Worm (Caenorhabditis elegans) whole organism, late embryonic: Measurements from ENCODE around the gene F08D12.12.

Source experiments
- K02D7.2 ChIP-seq: sonication (generic microtip); optimal IDR thresholded peaks from 2 replicates; lab custom pipeline; 2017; ENCODE audit warnings: mild to moderate bottlenecking, missing genetic modification characterization, missing compliant biosample characterization
- T23F11.4 ChIP-seq: fragments of 200-800 bp; sonication (Bioruptor generic); optimal IDR thresholded peaks from 2 replicates; lab custom pipeline; 2018; ENCODE audit warnings: mild to moderate bottlenecking, missing genetic modification characterization, missing compliant biosample characterization
- ahr-1 ChIP-seq: sonication (generic microtip); optimal IDR thresholded peaks from 2 replicates; lab custom pipeline; 2016; ENCODE audit warnings: missing genetic modification characterization, missing compliant biosample characterization
- ceh-14 ChIP-seq: sonication (generic microtip); optimal IDR thresholded peaks from 2 replicates; lab custom pipeline; 2016; ENCODE audit warnings: missing genotype, missing genetic modification characterization, missing compliant biosample characterization
- ceh-18 ChIP-seq: sonication (generic microtip); optimal IDR thresholded peaks from 2 replicates; lab custom pipeline; 2016; ENCODE audit warnings: missing genetic modification characterization, missing compliant biosample characterization
- ceh-19 ChIP-seq: fragments of 200-800 bp; sonication (Bioruptor generic); optimal IDR thresholded peaks from 2 replicates; lab custom pipeline; 2018; ENCODE audit warnings: mild to moderate bottlenecking, missing genetic modification characterization, missing compliant biosample characterization
- ceh-2 ChIP-seq: sonication (generic microtip); optimal IDR thresholded peaks from 2 replicates; lab custom pipeline; 2016; ENCODE audit warnings: missing genotype, missing genetic modification characterization, missing compliant biosample characterization
- ceh-24 ChIP-seq: sonication (generic microtip); optimal IDR thresholded peaks from 2 replicates; lab custom pipeline; 2016; ENCODE audit warnings: mild to moderate bottlenecking, missing genetic modification characterization, missing compliant biosample characterization
- ceh-30 ChIP-seq: fragments of 150-350 bp; optimal IDR thresholded peaks from 2 replicates; lab custom pipeline; 2014; ENCODE audit warnings: missing biosample characterization, missing genetic modification characterization
- ceh-31 ChIP-seq: sonication (generic microtip); optimal IDR thresholded peaks from 2 replicates; lab custom pipeline; 2016; ENCODE audit warnings: missing genetic modification characterization, missing compliant biosample characterization
- ceh-34 ChIP-seq: sonication (generic microtip); optimal IDR thresholded peaks from 2 replicates; lab custom pipeline; 2016; ENCODE audit warnings: mild to moderate bottlenecking, missing genetic modification characterization, missing compliant biosample characterization
- ceh-48 ChIP-seq: sonication (generic microtip); optimal IDR thresholded peaks from 2 replicates; lab custom pipeline; 2016; ENCODE audit warnings: missing genetic modification characterization, inconsistent platforms, missing compliant biosample characterization
- che-1 ChIP-seq: sonication (generic microtip); optimal IDR thresholded peaks from 2 replicates; lab custom pipeline; 2016; ENCODE audit warnings: mild to moderate bottlenecking, missing genetic modification characterization, missing compliant biosample characterization
- dmd-4 ChIP-seq: sonication (generic microtip); optimal IDR thresholded peaks from 2 replicates; lab custom pipeline; 2016; ENCODE audit warnings: borderline replicate concordance, missing genetic modification characterization, missing compliant biosample characterization
- dve-1 ChIP-seq: sonication (generic microtip); optimal IDR thresholded peaks from 2 replicates; lab custom pipeline; 2017; ENCODE audit warnings: antibody characterized with exemption, mild to moderate bottlenecking, missing genetic modification characterization, missing compliant biosample characterization
- elt-2 ChIP-seq: sonication (generic microtip); optimal IDR thresholded peaks from 2 replicates; lab custom pipeline; 2016; ENCODE audit warnings: missing genetic modification reagents, missing genetic modification characterization, missing compliant biosample characterization
- elt-4 ChIP-seq: sonication (generic microtip); optimal IDR thresholded peaks from 2 replicates; lab custom pipeline; 2016; ENCODE audit warnings: missing genetic modification characterization, missing compliant biosample characterization
- eyg-1 ChIP-seq: sonication (generic microtip); optimal IDR thresholded peaks from 2 replicates; lab custom pipeline; 2016; ENCODE audit warnings: missing genotype, missing genetic modification characterization, missing compliant biosample characterization
- fax-1 ChIP-seq: sonication (generic microtip); optimal IDR thresholded peaks from 2 replicates; lab custom pipeline; 2016; ENCODE audit warnings: missing genotype, missing genetic modification characterization, missing compliant biosample characterization
- hlh-13 ChIP-seq: fragments of 200-800 bp; sonication (Bioruptor generic); optimal IDR thresholded peaks from 2 replicates; lab custom pipeline; 2018; ENCODE audit warnings: mild to moderate bottlenecking, missing genetic modification characterization, missing compliant biosample characterization
- hlh-6 ChIP-seq: sonication (generic microtip); optimal IDR thresholded peaks from 2 replicates; lab custom pipeline; 2016; ENCODE audit warnings: missing genotype, missing genetic modification characterization, missing compliant biosample characterization
- lim-6 ChIP-seq: sonication (generic microtip); optimal IDR thresholded peaks from 2 replicates; lab custom pipeline; 2016; ENCODE audit warnings: missing genetic modification characterization, missing compliant biosample characterization
- lin-11 ChIP-seq: fragments of 200-800 bp; sonication (Bioruptor generic); optimal IDR thresholded peaks from 2 replicates; lab custom pipeline; 2018; ENCODE audit warnings: mild to moderate bottlenecking, missing genetic modification characterization, missing compliant biosample characterization
- nhr-11 ChIP-seq: fragments of 150-350 bp; optimal IDR thresholded peaks from 2 replicates; lab custom pipeline; 2014; ENCODE audit warnings: missing biosample characterization, missing genetic modification characterization
- nhr-232 ChIP-seq: sonication (generic microtip); optimal IDR thresholded peaks from 2 replicates; lab custom pipeline; 2016; ENCODE audit warnings: missing genetic modification characterization, missing compliant biosample characterization
- pat-9 ChIP-seq: fragments of 200-800 bp; sonication (Bioruptor generic); optimal IDR thresholded peaks from 2 replicates; lab custom pipeline; 2018; ENCODE audit warnings: mild to moderate bottlenecking, missing genetic modification characterization, moderate library complexity, missing compliant biosample characterization
- pax-1 ChIP-seq: fragments of 150-350 bp; optimal IDR thresholded peaks from 2 replicates; lab custom pipeline; 2014; ENCODE audit warnings: missing biosample characterization, missing genetic modification characterization
- pros-1 ChIP-seq: fragments of 150-350 bp; optimal IDR thresholded peaks from 2 replicates; lab custom pipeline; 2014; ENCODE audit warnings: missing biosample characterization, missing genetic modification reagents, missing genetic modification characterization
- ref-2 ChIP-seq: sonication (generic microtip); optimal IDR thresholded peaks from 2 replicates; lab custom pipeline; 2016; ENCODE audit warnings: missing genetic modification characterization, missing compliant biosample characterization
- sox-2 ChIP-seq: fragments of 200-800 bp; sonication (Bioruptor generic); IDR thresholded peaks from 2 replicates; pipeline ENCODE4 v1.3.6; 2022; ENCODE audit warnings: missing genetic modification reagents, missing genetic modification characterization, missing compliant biosample characterization
- syd-9 ChIP-seq: sonication (generic microtip); optimal IDR thresholded peaks from 2 replicates; lab custom pipeline; 2016; ENCODE audit warnings: mild to moderate bottlenecking, missing genetic modification characterization, moderate library complexity, missing compliant biosample characterization
- tbx-2 ChIP-seq: sonication (generic microtip); optimal IDR thresholded peaks from 2 replicates; lab custom pipeline; 2016; ENCODE audit warnings: missing genetic modification characterization, missing compliant biosample characterization
- tbx-7 ChIP-seq: sonication (generic microtip); optimal IDR thresholded peaks from 2 replicates; lab custom pipeline; 2016; ENCODE audit warnings: missing genotype, missing genetic modification characterization, missing compliant biosample characterization
- unc-3 ChIP-seq, 2 experiments: fragments of 200-800 bp in 1 of 2; sonication (Bioruptor generic) in 1 of 2; sonication (generic microtip) in 1 of 2; conservative IDR thresholded peaks in 1 of 2; optimal IDR thresholded peaks in 1 of 2; 2 replicates each; pipeline versions ENCODE4 v1.3.6 to Lab custom; 2016 to 2022; ENCODE audit warnings: missing compliant biosample characterization in 2 of 2, missing genetic modification characterization in 2 of 2, missing genetic modification reagents in 1 of 2
- unc-42 ChIP-seq: sonication (generic microtip); optimal IDR thresholded peaks from 2 replicates; lab custom pipeline; 2016; ENCODE audit warnings: missing genotype, missing genetic modification characterization, missing compliant biosample characterization
- unc-55 ChIP-seq: sonication (generic microtip); optimal IDR thresholded peaks from 2 replicates; lab custom pipeline; 2017; ENCODE audit warnings: missing biosample characterization, missing genetic modification reagents, missing genetic modification characterization
- unc-86 ChIP-seq: sonication (generic microtip); optimal IDR thresholded peaks from 2 replicates; lab custom pipeline; 2016; ENCODE audit warnings: missing genetic modification characterization, missing compliant biosample characterization
- ztf-16 ChIP-seq: sonication (generic microtip); optimal IDR thresholded peaks from 2 replicates; lab custom pipeline; 2017; ENCODE audit warnings: missing genetic modification characterization, missing compliant biosample characterization

F08D12.12 gene

DNA sequence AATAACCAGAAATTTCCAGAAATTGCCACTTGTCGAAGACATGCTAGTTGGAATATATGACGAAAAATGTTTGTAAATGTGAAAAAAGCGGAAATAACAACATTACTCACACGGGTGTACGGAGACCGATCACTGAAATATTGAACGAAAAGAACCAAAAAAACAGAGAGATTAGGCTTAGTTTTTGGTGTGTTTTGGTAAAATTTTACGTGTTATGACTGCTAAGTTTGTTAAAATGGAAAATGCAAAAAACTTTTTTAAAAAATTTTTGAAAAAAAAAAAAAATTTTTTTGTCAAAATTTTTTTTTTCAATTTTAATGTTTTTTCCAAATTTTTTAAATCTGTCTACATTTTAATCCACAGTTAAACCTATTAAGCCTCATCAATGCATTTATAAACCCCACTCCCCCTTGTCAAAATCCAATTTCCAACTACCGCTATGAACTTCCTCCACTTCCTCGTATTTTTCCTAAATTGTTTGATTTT, 35.6 kb upstream of the F08D12.12 start, which contains the start of the genes fut-4 and K12H6.10:
Gene fut-4, minus strand, starts transcription at position 101 of the 486 bp plus-strand sequence.
Gene K12H6.10, plus strand, starts transcription at position 436 of the 486 bp plus-strand sequence.
- TF ChIP-seq ztf-16 = no peak
- TF ChIP-seq ceh-19 (GFP tag; lab: Kevin White, UChicago) = no peak
- no peak for TF ChIP-seq elt-4
- TF ChIP-seq nhr-232 (tag; lab: Kevin White, UChicago) = no peak
- TF ChIP-seq ceh-2 = no peak
- no peak for TF ChIP-seq nhr-11
- no peak for TF ChIP-seq tbx-2
- TF ChIP-seq syd-9 (tag; lab: Kevin White, UChicago) = no peak
- no peak for TF ChIP-seq K02D7.2 (tag; lab: Kevin White, UChicago)
- TF ChIP-seq pat-9 (tag; lab: Kevin White, UChicago) = no peak
- no peak for TF ChIP-seq hlh-13 (GFP tag; lab: Kevin White, UChicago)
- no peak for TF ChIP-seq ceh-30 (tag; lab: Kevin White, UChicago)
- TF ChIP-seq eyg-1 (tag; lab: Kevin White, UChicago) = no peak
- TF ChIP-seq ceh-31 (tag; lab: Kevin White, UChicago) = no peak
- TF ChIP-seq unc-3 (GFP tag; conservative IDR thresholded peaks at IDR 0.05; lab: Robert Waterston, UW) = no peak
- TF ChIP-seq unc-3 (tag; optimal IDR thresholded peaks at IDR 0.05; lab: Kevin White, UChicago) = no peak
- no peak for TF ChIP-seq lim-6 (tag; lab: Kevin White, UChicago)
- TF ChIP-seq ref-2 = no peak
- no peak for TF ChIP-seq unc-86 (tag; lab: Kevin White, UChicago)
- TF ChIP-seq ceh-14 (tag; lab: Kevin White, UChicago) = no peak
- no peak for TF ChIP-seq ahr-1

DNA sequence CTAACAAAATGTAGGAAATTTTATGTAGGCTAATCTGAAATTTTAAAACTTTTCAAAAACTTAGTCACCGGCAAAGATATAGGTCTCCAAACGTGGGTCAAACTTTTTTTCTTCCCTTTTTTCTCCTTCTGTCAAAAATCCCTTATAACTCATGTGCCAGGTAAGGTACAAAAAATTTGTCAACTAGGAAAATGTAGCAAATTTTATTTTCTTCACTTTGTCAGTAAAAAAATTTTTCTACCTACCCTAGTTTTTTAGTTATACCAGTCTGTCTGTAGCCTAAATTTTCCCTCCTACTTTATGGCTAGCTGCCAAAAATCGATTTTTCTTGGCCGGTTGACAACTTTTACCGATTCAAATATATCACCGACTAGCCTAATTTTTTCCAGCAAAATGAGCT, 29.8 kb upstream of the F08D12.12 start, which contains the start of gene set-13:
Gene set-13, plus strand, starts transcription at position 301 of the 400 bp plus-strand sequence.
- no peak for TF ChIP-seq pros-1 (tag; lab: Kevin White, UChicago)
- no peak for TF ChIP-seq elt-2 (tag; lab: Kevin White, UChicago)
- TF ChIP-seq unc-86 (tag; lab: Kevin White, UChicago) = no peak
- no peak for TF ChIP-seq fax-1 (tag; lab: Kevin White, UChicago)
- TF ChIP-seq ahr-1 = no peak
- TF ChIP-seq syd-9 (tag; lab: Kevin White, UChicago) = no peak
- no peak for TF ChIP-seq ceh-18 (tag; lab: Kevin White, UChicago)
- TF ChIP-seq che-1 (tag; lab: Kevin White, UChicago) = no peak
- no peak for TF ChIP-seq ceh-14 (tag; lab: Kevin White, UChicago)
- no peak for TF ChIP-seq T23F11.4
- TF ChIP-seq ceh-34 (tag; lab: Kevin White, UChicago) = no peak
- no peak for TF ChIP-seq unc-55 (GFP tag; lab: Kevin White, UChicago)
- TF ChIP-seq elt-4 = no peak
- TF ChIP-seq hlh-6 = no peak
- no peak for TF ChIP-seq ceh-48
- TF ChIP-seq dmd-4 = no peak
- TF ChIP-seq dve-1 (tag; lab: Kevin White, UChicago) = no peak
- TF ChIP-seq lin-11 = no peak

DNA sequence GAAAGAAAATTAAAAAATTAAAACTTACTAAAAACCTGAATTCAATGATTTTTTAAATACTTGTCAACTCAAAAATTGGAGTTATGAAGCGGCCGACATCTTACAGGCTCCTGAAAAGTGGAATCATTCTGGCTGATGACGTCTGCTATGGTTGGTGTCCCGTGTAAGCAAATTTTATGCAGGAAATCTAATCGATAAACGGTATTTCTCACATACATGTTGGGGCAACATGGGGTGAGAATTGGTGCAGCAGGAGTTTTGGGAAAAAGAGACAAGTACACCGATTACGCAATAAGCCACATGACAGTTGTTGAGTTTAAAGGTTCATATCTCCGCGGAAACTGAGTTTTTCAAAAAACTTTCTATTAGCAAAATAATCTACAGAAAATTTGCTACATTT, 28.6 kb upstream of the F08D12.12 start, which contains the start of gene K12H6.2:
Gene K12H6.2, minus strand, starts transcription at position 101 of the 400 bp plus-strand sequence.
- TF ChIP-seq unc-42 (tag; lab: Kevin White, UChicago) (no peak), ceh-31 (tag; lab: Kevin White, UChicago) (no peak), sox-2 (no peak), dmd-4 (no peak), tbx-7 (no peak), pax-1 (tag; lab: Kevin White, UChicago) (no peak), ceh-2 (no peak), ceh-24 (no peak), unc-3 (GFP tag; conservative IDR thresholded peaks at IDR 0.05; lab: Robert Waterston, UW) (no peak), unc-3 (tag; optimal IDR thresholded peaks at IDR 0.05; lab: Kevin White, UChicago) (no peak), ceh-48 (no peak), ceh-18 (tag; lab: Kevin White, UChicago) (no peak)
